Worm (Caenorhabditis elegans) whole organism, midembryonic: ENCODE results near the gene F13H10.9.

ENCODE experiments used
- cog-1 ChIP-seq: sonication (generic microtip); optimal IDR thresholded peaks from 2 replicates; lab custom pipeline; 2016; ENCODE audit warnings: missing genetic modification characterization, missing compliant biosample characterization
- flt-1 ChIP-seq: fragments of 200-800 bp; sonication (Bioruptor generic); IDR thresholded peaks from 2 replicates; pipeline ENCODE4 v1.3.6; 2022; ENCODE audit warnings: missing genetic modification characterization, missing compliant biosample characterization
- med-1 ChIP-seq: sonication (generic microtip); optimal IDR thresholded peaks from 2 replicates; lab custom pipeline; 2017; ENCODE audit warnings: missing genetic modification characterization, mild to moderate bottlenecking, missing compliant biosample characterization, antibody characterized with exemption, missing genetic modification reagents; ENCODE audit not compliant: insufficient read depth
- ref-1 ChIP-seq: fragments of 200-800 bp; sonication (Bioruptor generic); conservative IDR thresholded peaks from 2 replicates; pipeline ENCODE4 v1.3.6; 2022; ENCODE audit warnings: missing genetic modification reagents, missing genetic modification characterization, missing compliant biosample characterization
- ztf-23 ChIP-seq: fragments of 200-800 bp; sonication (Bioruptor generic); IDR thresholded peaks from 2 replicates; pipeline ENCODE4 v1.3.6; 2022; ENCODE audit warnings: missing genetic modification reagents, missing genetic modification characterization, missing compliant biosample characterization
- ztf-29 ChIP-seq: fragments of 200-800 bp; sonication (Bioruptor generic); IDR thresholded peaks from 2 replicates; pipeline ENCODE4 v1.3.6; 2022; ENCODE audit warnings: missing genetic modification reagents, missing genetic modification characterization, missing compliant biosample characterization

ce11 chrIV:11021512-11022268, 20.0 kb downstream of the F13H10.9 start, which contains the start of gene mogs-1:
- TF ChIP-seq ztf-23 (GFP tag; lab: Robert Waterston, UW) (no peak), cog-1 (no peak), flt-1 (GFP tag; lab: Robert Waterston, UW) (no peak), ztf-29 (no peak), med-1 (no peak), ref-1 (GFP tag; lab: Robert Waterston, UW) (no peak)
